Worm (Caenorhabditis elegans) whole organism, young adult: ENCODE results near the gene Y54F10AR.1.

Experiments used
- B0261.1 ChIP-seq: sonication (generic microtip); optimal IDR thresholded peaks from 2 replicates; lab custom pipeline; 2016; ENCODE audit warnings: mild to moderate bottlenecking, missing genetic modification characterization, moderate library complexity, missing compliant biosample characterization
- B0336.3 ChIP-seq: fragments of 200-800 bp; sonication (Bioruptor generic); IDR thresholded peaks from 2 replicates; pipeline ENCODE4 v1.3.6; 2022; ENCODE audit warnings: missing genetic modification characterization, missing compliant biosample characterization
- D2030.7 ChIP-seq: fragments of 200-800 bp; sonication (Bioruptor generic); IDR thresholded peaks from 2 replicates; pipeline ENCODE4 v1.3.6; 2022; ENCODE audit warnings: missing genetic modification reagents, missing genetic modification characterization, missing compliant biosample characterization
- F10E7.11 ChIP-seq: sonication (generic microtip); optimal IDR thresholded peaks from 2 replicates; lab custom pipeline; 2017; ENCODE audit warnings: mild to moderate bottlenecking, missing genetic modification characterization, moderate library complexity, missing compliant biosample characterization
- F23B12.7 ChIP-seq: sonication (generic microtip); optimal IDR thresholded peaks from 2 replicates; lab custom pipeline; 2017; ENCODE audit warnings: missing genetic modification characterization, mild to moderate bottlenecking, missing compliant biosample characterization, antibody characterized with exemption, moderate library complexity; ENCODE audit not compliant: insufficient read depth
- F33H1.4 ChIP-seq: fragments of 200-800 bp; sonication (Bioruptor generic); IDR thresholded peaks from 2 replicates; pipeline ENCODE4 v1.3.6; 2022; ENCODE audit warnings: missing genetic modification reagents, missing genetic modification characterization, missing compliant biosample characterization
- F37B4.10 ChIP-seq: fragments of 200-800 bp; sonication (Bioruptor generic); IDR thresholded peaks from 2 replicates; pipeline ENCODE4 v1.3.6; 2022; ENCODE audit warnings: missing genetic modification characterization, missing compliant biosample characterization
- F39B2.1 ChIP-seq: fragments of 200-800 bp; sonication (Bioruptor generic); IDR thresholded peaks from 2 replicates; pipeline ENCODE4 v1.3.6; 2022; ENCODE audit warnings: missing genetic modification reagents, missing genetic modification characterization, missing compliant biosample characterization
- F52B5.7 ChIP-seq: sonication (generic microtip); optimal IDR thresholded peaks from 2 replicates; lab custom pipeline; 2016; ENCODE audit warnings: mild to moderate bottlenecking, missing genetic modification characterization, missing compliant biosample characterization
- F57A8.1 ChIP-seq: fragments of 200-800 bp; sonication (Bioruptor generic); optimal IDR thresholded peaks from 2 replicates; lab custom pipeline; 2018; ENCODE audit warnings: mild to moderate bottlenecking, missing genetic modification characterization, moderate library complexity, missing compliant biosample characterization
- F57C9.4 ChIP-seq: sonication (generic microtip); optimal IDR thresholded peaks from 2 replicates; lab custom pipeline; 2017; ENCODE audit warnings: mild to moderate bottlenecking, missing genetic modification characterization, missing compliant biosample characterization
- K12H6.12 ChIP-seq: fragments of 200-800 bp; sonication (Bioruptor generic); optimal IDR thresholded peaks from 2 replicates; lab custom pipeline; 2018; ENCODE audit warnings: mild to moderate bottlenecking, missing genetic modification characterization, missing compliant biosample characterization
- T26A5.8 ChIP-seq: sonication (generic microtip); optimal IDR thresholded peaks from 2 replicates; lab custom pipeline; 2016; ENCODE audit warnings: missing genetic modification characterization, missing compliant biosample characterization
- Y53F4B.3 ChIP-seq: fragments of 200-800 bp; sonication (Bioruptor generic); IDR thresholded peaks from 2 replicates; pipeline ENCODE4 v1.3.6; 2022; ENCODE audit warnings: missing genetic modification reagents, missing genetic modification characterization, missing compliant biosample characterization
- ama-1 ChIP-seq, 3 experiments: fragments of 150-350 bp in 1 of 3; sonication (generic microtip) in 2 of 3; optimal IDR thresholded peaks; 2 replicates each; lab custom pipeline; 2014 to 2018; ENCODE audit warnings: missing biosample characterization in 2 of 3, missing genetic modification characterization in 2 of 3, missing genetic modification reagents in 2 of 3
- athp-1 ChIP-seq: sonication (generic microtip); optimal IDR thresholded peaks from 2 replicates; lab custom pipeline; 2017; ENCODE audit warnings: mild to moderate bottlenecking, missing genetic modification characterization, missing compliant biosample characterization
- ccch-3 ChIP-seq: fragments of 200-800 bp; sonication (Bioruptor generic); optimal IDR thresholded peaks from 2 replicates; lab custom pipeline; 2018; ENCODE audit warnings: mild to moderate bottlenecking, missing genetic modification characterization, missing compliant biosample characterization
- ceh-100 ChIP-seq: fragments of 200-800 bp; sonication (Bioruptor generic); IDR thresholded peaks from 2 replicates; pipeline ENCODE4 v1.3.6; 2022; ENCODE audit warnings: missing genetic modification reagents, missing genetic modification characterization, missing compliant biosample characterization
- ceh-79 ChIP-seq: sonication (generic microtip); optimal IDR thresholded peaks from 2 replicates; lab custom pipeline; 2017; ENCODE audit warnings: mild to moderate bottlenecking, missing genetic modification characterization, missing compliant biosample characterization
- chd-7 ChIP-seq: sonication (generic microtip); optimal IDR thresholded peaks from 2 replicates; lab custom pipeline; 2016; ENCODE audit warnings: mild to moderate bottlenecking, missing genetic modification characterization, moderate library complexity, missing compliant biosample characterization
- dpff-1 ChIP-seq: sonication (generic microtip); optimal IDR thresholded peaks from 2 replicates; lab custom pipeline; 2017; ENCODE audit warnings: mild to moderate bottlenecking, missing genetic modification characterization, missing compliant biosample characterization
- efl-1 ChIP-seq: fragments of 150-350 bp; optimal IDR thresholded peaks from 2 replicates; lab custom pipeline; 2014; ENCODE audit warnings: missing biosample characterization, missing genetic modification reagents, missing genetic modification characterization
- ekl-4 ChIP-seq: fragments of 200-800 bp; sonication (Bioruptor generic); IDR thresholded peaks from 2 replicates; pipeline ENCODE4 v1.3.6; 2022; ENCODE audit warnings: missing genetic modification reagents, missing genetic modification characterization, missing compliant biosample characterization
- him-1 ChIP-seq: sonication (generic microtip); optimal IDR thresholded peaks from 2 replicates; lab custom pipeline; 2016; ENCODE audit warnings: missing genotype, missing genetic modification reagents, missing genetic modification characterization, missing compliant biosample characterization
- hlh-12 ChIP-seq: sonication (generic microtip); optimal IDR thresholded peaks from 2 replicates; lab custom pipeline; 2016; ENCODE audit warnings: missing genetic modification characterization, missing compliant biosample characterization
- hlh-26 ChIP-seq: fragments of 200-800 bp; sonication (Bioruptor generic); conservative IDR thresholded peaks from 2 replicates; pipeline ENCODE4 v1.3.6; 2022; ENCODE audit warnings: missing genetic modification reagents, missing genetic modification characterization, missing compliant biosample characterization
- hmg-20 ChIP-seq: fragments of 200-800 bp; sonication (Bioruptor generic); IDR thresholded peaks from 2 replicates; pipeline ENCODE4 v1.3.6; 2022; ENCODE audit warnings: missing genetic modification reagents, missing genetic modification characterization, missing compliant biosample characterization
- hrde-1 ChIP-seq: sonication (generic microtip); optimal IDR thresholded peaks from 2 replicates; lab custom pipeline; 2016; ENCODE audit warnings: missing genetic modification characterization, mild to moderate bottlenecking, missing compliant biosample characterization, moderate library complexity, missing genotype, missing genetic modification reagents, borderline replicate concordance
- lin-40 ChIP-seq: sonication (generic microtip); optimal IDR thresholded peaks from 2 replicates; lab custom pipeline; 2016; ENCODE audit warnings: missing genetic modification characterization, mild to moderate bottlenecking, missing compliant biosample characterization, missing genotype, missing genetic modification reagents
- lin-54 ChIP-seq: fragments of 200-800 bp; sonication (Bioruptor generic); optimal IDR thresholded peaks from 2 replicates; lab custom pipeline; 2018; ENCODE audit warnings: mild to moderate bottlenecking, missing genetic modification characterization, missing compliant biosample characterization
- madf-8 ChIP-seq: fragments of 200-800 bp; sonication (Bioruptor generic); conservative IDR thresholded peaks from 2 replicates; pipeline ENCODE4 v1.3.6; 2022; ENCODE audit warnings: missing genetic modification reagents, missing genetic modification characterization, missing compliant biosample characterization
- nfya-1 ChIP-seq: sonication (generic microtip); optimal IDR thresholded peaks from 2 replicates; lab custom pipeline; 2017; ENCODE audit warnings: antibody characterized with exemption, missing compliant biosample characterization, missing genetic modification characterization, borderline replicate concordance; ENCODE audit not compliant: insufficient read depth
- nhr-120 ChIP-seq: fragments of 200-800 bp; sonication (Bioruptor generic); IDR thresholded peaks from 2 replicates; pipeline ENCODE4 v1.3.6; 2022; ENCODE audit warnings: missing genetic modification characterization, missing compliant biosample characterization
- pha-4 ChIP-seq: fragments of 150-350 bp; sonication (generic microtip); optimal IDR thresholded peaks from 2 replicates; lab custom pipeline; 2014; ENCODE audit warnings: missing biosample characterization, missing genetic modification reagents, missing genetic modification characterization
- repo-1 ChIP-seq: sonication (generic microtip); optimal IDR thresholded peaks from 2 replicates; lab custom pipeline; 2017; ENCODE audit warnings: mild to moderate bottlenecking, missing genetic modification characterization, missing compliant biosample characterization
- sea-2 ChIP-seq: fragments of 200-800 bp; sonication (Bioruptor generic); IDR thresholded peaks from 2 replicates; pipeline ENCODE4 v1.3.6; 2022; ENCODE audit warnings: missing genetic modification characterization, missing compliant biosample characterization
- snpc-1.3 ChIP-seq: sonication (generic microtip); optimal IDR thresholded peaks from 2 replicates; lab custom pipeline; 2017; ENCODE audit warnings: missing genetic modification characterization, mild to moderate bottlenecking, missing compliant biosample characterization, antibody characterized with exemption, moderate library complexity, missing genotype, missing genetic modification reagents; ENCODE audit not compliant: insufficient read depth
- snpc-3.4 ChIP-seq: sonication (generic microtip); optimal IDR thresholded peaks from 2 replicates; lab custom pipeline; 2017; ENCODE audit warnings: missing genetic modification characterization, mild to moderate bottlenecking, missing compliant biosample characterization, antibody characterized with exemption, moderate library complexity, missing genotype, missing genetic modification reagents
- sptf-2 ChIP-seq: fragments of 200-800 bp; sonication (Bioruptor generic); optimal IDR thresholded peaks from 2 replicates; lab custom pipeline; 2018; ENCODE audit warnings: mild to moderate bottlenecking, missing genetic modification characterization, missing compliant biosample characterization
- tbx-9 ChIP-seq: sonication (generic microtip); optimal IDR thresholded peaks from 2 replicates; lab custom pipeline; 2016; ENCODE audit warnings: borderline replicate concordance, missing genetic modification characterization, inconsistent platforms, missing compliant biosample characterization
- unc-130 ChIP-seq: sonication (generic microtip); optimal IDR thresholded peaks from 2 replicates; lab custom pipeline; 2016; ENCODE audit warnings: missing genetic modification reagents, missing genetic modification characterization, missing compliant biosample characterization
- unc-62 ChIP-seq: fragments of 150-350 bp; optimal IDR thresholded peaks from 2 replicates; lab custom pipeline; 2014; ENCODE audit warnings: missing biosample characterization, missing genetic modification reagents, missing genetic modification characterization
- zim-3 ChIP-seq: sonication (generic microtip); optimal IDR thresholded peaks from 2 replicates; lab custom pipeline; 2017; ENCODE audit warnings: mild to moderate bottlenecking, missing genetic modification characterization, moderate library complexity, missing compliant biosample characterization
- ztf-18 ChIP-seq: sonication (generic microtip); optimal IDR thresholded peaks from 2 replicates; lab custom pipeline; 2016; ENCODE audit warnings: missing genotype, mild to moderate bottlenecking, missing genetic modification characterization, missing compliant biosample characterization
- ztf-28 ChIP-seq: fragments of 200-800 bp; sonication (Bioruptor generic); IDR thresholded peaks from 2 replicates; pipeline ENCODE4 v1.3.6; 2022; ENCODE audit warnings: missing genetic modification reagents, missing genetic modification characterization, missing compliant biosample characterization
- ztf-3 ChIP-seq: fragments of 200-800 bp; sonication (Bioruptor generic); optimal IDR thresholded peaks from 2 replicates; lab custom pipeline; 2018; ENCODE audit warnings: mild to moderate bottlenecking, missing genetic modification characterization, missing compliant biosample characterization

The Y54F10AR.1 gene

DNA sequence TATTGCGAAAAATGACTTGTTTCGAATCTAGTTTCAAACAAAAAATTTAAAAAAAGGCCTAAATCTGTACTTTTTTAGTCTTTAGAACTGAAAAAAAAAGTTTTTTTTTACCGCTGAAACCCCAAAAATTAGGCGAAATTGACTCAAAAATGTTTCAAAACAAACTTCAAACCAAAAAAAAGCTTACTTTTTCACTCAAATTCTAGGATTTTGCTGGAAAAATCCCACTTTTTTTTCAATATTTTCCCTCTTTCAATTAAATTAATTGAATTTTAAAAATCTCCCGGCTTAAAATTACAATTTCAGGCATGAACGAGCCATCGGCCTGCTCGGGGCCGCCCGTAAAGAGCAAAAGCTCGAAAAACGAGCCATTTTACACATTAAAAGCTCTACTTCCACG is 22.3 kb upstream of the Y54F10AR.1 start, which contains the start of gene mdt-19:
Gene mdt-19, plus strand, starts transcription at position 301 of the 400 bp plus-strand sequence.
- TF ChIP-seq sptf-2 (GFP tag; lab: Kevin White, UChicago) (no peak), efl-1 (GFP tag; lab: Kevin White, UChicago) (no peak), snpc-3.4 (tag; lab: Kevin White, UChicago) (no peak), F57C9.4 (tag; lab: Kevin White, UChicago) (no peak), F57A8.1 (GFP tag; lab: Kevin White, UChicago) (no peak), hlh-26 (GFP tag; lab: Robert Waterston, UW) (no peak), ccch-3 (no peak), tbx-9 (tag; lab: Kevin White, UChicago) (no peak)

DNA sequence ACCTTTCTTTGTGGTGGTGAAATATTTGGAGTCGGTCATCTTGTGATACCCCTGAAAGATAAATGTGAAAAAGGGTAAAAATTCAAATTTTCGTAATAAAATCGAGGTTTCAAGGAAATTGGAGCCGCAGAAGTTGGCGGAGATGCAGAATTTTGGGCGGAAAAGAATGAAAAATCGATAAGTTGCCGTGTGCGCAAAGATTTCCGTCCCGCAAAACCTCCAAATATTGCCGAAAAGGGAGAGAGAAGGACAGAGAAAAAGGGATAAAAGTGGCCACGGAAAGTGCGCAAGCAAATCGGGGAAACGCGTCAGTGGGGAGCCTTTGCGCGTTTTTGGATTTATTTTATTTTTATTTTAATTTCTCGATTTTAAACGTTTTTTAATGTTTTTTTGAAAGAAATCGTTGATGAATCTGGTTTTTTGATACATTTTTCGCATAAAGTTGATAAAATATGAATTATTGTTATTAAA is 21.5 kb upstream of the Y54F10AR.1 start, which contains the start of gene apb-1:
Gene apb-1, minus strand, starts transcription at position 51 of the 471 bp plus-strand sequence.
- TF ChIP-seq sea-2 (0 out of 2 replicates have a peak, but pooled peaks have one; percentile 39), Y53F4B.3 (GFP tag; lab: Robert Waterston, UW) (no peak), madf-8 (peak; percentile 70), unc-130 (GFP tag; lab: Kevin White, UChicago) (no peak), unc-62 (GFP tag; lab: Kevin White, UChicago) (no peak), lin-54 (GFP tag; lab: Kevin White, UChicago) (peak; percentile 88), hmg-20 (GFP tag; lab: Robert Waterston, UW) (peak; percentile 88), F39B2.1 (GFP tag; lab: Robert Waterston, UW) (no peak), ama-1 (optimal IDR thresholded peaks at IDR 0.05; lab: Kevin White, UChicago) (peak; percentile 20), ama-1 (GFP tag; optimal IDR thresholded peaks at IDR 0.05; lab: Kevin White, UChicago) (peak in 1 of 2 experiments; percentile 58), hrde-1 (tag; lab: Kevin White, UChicago) (no peak), K12H6.12 (tag; lab: Kevin White, UChicago) (peak; percentile 77), F23B12.7 (tag; lab: Kevin White, UChicago) (peak; percentile 75), ekl-4 (no peak; the same call in 1 of the 2 replicates), repo-1 (peak; percentile 79), ztf-18 (peak; percentile 98), ztf-3 (GFP tag; lab: Kevin White, UChicago) (no peak), him-1 (tag; lab: Kevin White, UChicago) (no peak), B0336.3 (GFP tag; lab: Robert Waterston, UW) (peak; percentile 93), chd-7 (tag; lab: Kevin White, UChicago) (no peak), ceh-100 (GFP tag; lab: Robert Waterston, UW) (peak; percentile 69), F52B5.7 (tag; lab: Kevin White, UChicago) (no peak), tbx-9 (tag; lab: Kevin White, UChicago) (no peak), T26A5.8 (tag; lab: Kevin White, UChicago) (no peak), nhr-120 (GFP tag; lab: Robert Waterston, UW) (no peak), snpc-1.3 (tag; lab: Kevin White, UChicago) (peak; percentile 63), ceh-79 (tag; lab: Kevin White, UChicago) (no peak), zim-3 (no peak), F10E7.11 (tag; lab: Kevin White, UChicago) (no peak), pha-4 (tag; lab: Kevin White, UChicago) (no peak), F57A8.1 (GFP tag; lab: Kevin White, UChicago) (no peak), sptf-2 (GFP tag; lab: Kevin White, UChicago) (no peak), ztf-28 (GFP tag; lab: Robert Waterston, UW) (no peak), B0261.1 (tag; lab: Kevin White, UChicago) (no peak), nfya-1 (no peak), D2030.7 (GFP tag; lab: Robert Waterston, UW) (peak; percentile 69), athp-1 (peak; percentile 83), lin-40 (tag; lab: Kevin White, UChicago) (peak; percentile 95), hlh-12 (tag; lab: Kevin White, UChicago) (no peak), F33H1.4 (GFP tag; lab: Robert Waterston, UW) (peak; percentile 87), dpff-1 (no peak), F37B4.10 (GFP tag; lab: Robert Waterston, UW) (no peak), snpc-3.4 (tag; lab: Kevin White, UChicago) (peak; percentile 86)
